Worm (Caenorhabditis elegans) whole organism, L3 larva: Measurements from ENCODE around the gene clec-52.
A peak's percentile ranks its signal among the peaks of the same experiment; 100 is the strongest.

Source experiments
- R02D3.7 ChIP-seq: fragments of 150-350 bp; optimal IDR thresholded peaks from 2 replicates; lab custom pipeline; 2014; ENCODE audit warnings: missing biosample characterization, missing genetic modification characterization
- aly-2 ChIP-seq: fragments of 150-350 bp; optimal IDR thresholded peaks from 2 replicates; lab custom pipeline; 2014; ENCODE audit warnings: missing biosample characterization, missing genetic modification characterization
- ceh-16 ChIP-seq: sonication (generic microtip); optimal IDR thresholded peaks from 2 replicates; lab custom pipeline; 2017; ENCODE audit warnings: missing biosample characterization, missing genetic modification characterization
- ceh-82 ChIP-seq: fragments of 150-350 bp; optimal IDR thresholded peaks from 2 replicates; lab custom pipeline; 2014; ENCODE audit warnings: missing biosample characterization, missing genetic modification characterization
- egl-27 ChIP-seq: sonication (generic microtip); optimal IDR thresholded peaks from 4 replicates; lab custom pipeline; 2017; ENCODE audit warnings: missing biosample characterization, missing genetic modification reagents, missing genetic modification characterization
- egl-5 ChIP-seq: fragments of 150-350 bp; optimal IDR thresholded peaks from 2 replicates; lab custom pipeline; 2017; ENCODE audit warnings: missing biosample characterization, missing genetic modification reagents, missing genetic modification characterization, inconsistent platforms
- elt-1 ChIP-seq: fragments of 150-350 bp; optimal IDR thresholded peaks from 2 replicates; lab custom pipeline; 2014; ENCODE audit warnings: missing biosample characterization, missing genetic modification characterization
- elt-2 ChIP-seq: sonication (generic microtip); optimal IDR thresholded peaks from 2 replicates; lab custom pipeline; 2016; ENCODE audit warnings: missing genetic modification reagents, mild to moderate bottlenecking, missing genetic modification characterization, missing compliant biosample characterization
- elt-3 ChIP-seq, 3 experiments: fragments of 150-350 bp in 1 of 3; sonication (generic microtip) in 2 of 3; optimal IDR thresholded peaks; 2 replicates in 2 of 3; 4 replicates in 1 of 3; lab custom pipeline; 2014 to 2017; ENCODE audit warnings: missing biosample characterization in 3 of 3, missing genetic modification characterization in 3 of 3
- fkh-10 ChIP-seq: sonication (generic microtip); optimal IDR thresholded peaks from 2 replicates; lab custom pipeline; 2017; ENCODE audit warnings: missing biosample characterization, missing genetic modification reagents, missing genetic modification characterization
- hmg-11 ChIP-seq: sonication (generic microtip); optimal IDR thresholded peaks from 2 replicates; lab custom pipeline; 2016; ENCODE audit warnings: missing genetic modification characterization, missing compliant biosample characterization
- jun-1 ChIP-seq: fragments of 150-350 bp; optimal IDR thresholded peaks from 2 replicates; lab custom pipeline; 2014; ENCODE audit warnings: missing biosample characterization, missing genetic modification reagents, missing genetic modification characterization
- lin-15B ChIP-seq: fragments of 150-350 bp; optimal IDR thresholded peaks from 2 replicates; lab custom pipeline; 2014; ENCODE audit warnings: missing biosample characterization, missing genetic modification characterization
- lsy-12 ChIP-seq: sonication (generic microtip); optimal IDR thresholded peaks from 2 replicates; lab custom pipeline; 2016; ENCODE audit warnings: mild to moderate bottlenecking, missing genetic modification characterization, missing compliant biosample characterization
- mml-1 ChIP-seq: fragments of 150-350 bp; sonication (generic microtip); optimal IDR thresholded peaks from 3 replicates; lab custom pipeline; 2014; ENCODE audit warnings: missing biosample characterization, missing genetic modification characterization
- nhr-11 ChIP-seq: fragments of 150-350 bp; optimal IDR thresholded peaks from 2 replicates; lab custom pipeline; 2014; ENCODE audit warnings: missing biosample characterization, missing genetic modification characterization
- nhr-12 ChIP-seq: fragments of 150-350 bp; optimal IDR thresholded peaks from 2 replicates; lab custom pipeline; 2014; ENCODE audit warnings: missing biosample characterization, missing genetic modification characterization
- nhr-23 ChIP-seq: fragments of 150-350 bp; optimal IDR thresholded peaks from 2 replicates; lab custom pipeline; 2014; ENCODE audit warnings: missing biosample characterization, missing genetic modification reagents, missing genetic modification characterization
- nhr-237 ChIP-seq: fragments of 150-350 bp; optimal IDR thresholded peaks from 2 replicates; lab custom pipeline; 2014; ENCODE audit warnings: missing biosample characterization, missing genetic modification characterization
- nhr-25 ChIP-seq: sonication (generic microtip); optimal IDR thresholded peaks from 2 replicates; lab custom pipeline; 2017; ENCODE audit warnings: missing biosample characterization, missing genetic modification characterization
- nhr-77 ChIP-seq: fragments of 150-350 bp; optimal IDR thresholded peaks from 2 replicates; lab custom pipeline; 2014; ENCODE audit warnings: missing biosample characterization, missing genetic modification characterization
- pha-4 ChIP-seq: fragments of 150-350 bp; optimal IDR thresholded peaks from 2 replicates; lab custom pipeline; 2014; ENCODE audit warnings: missing biosample characterization, missing genetic modification reagents, missing genetic modification characterization
- pqm-1 ChIP-seq: fragments of 150-350 bp; optimal IDR thresholded peaks from 2 replicates; lab custom pipeline; 2017; ENCODE audit warnings: missing biosample characterization, missing genetic modification characterization, inconsistent platforms
- skn-1 ChIP-seq: fragments of 150-350 bp; optimal IDR thresholded peaks from 2 replicates; lab custom pipeline; 2014; ENCODE audit warnings: missing biosample characterization, missing genetic modification characterization
- snpc-4 ChIP-seq: fragments of 150-350 bp; optimal IDR thresholded peaks from 2 replicates; lab custom pipeline; 2014; ENCODE audit warnings: missing biosample characterization, missing genetic modification characterization
- unc-39 ChIP-seq: sonication (generic microtip); optimal IDR thresholded peaks from 4 replicates; lab custom pipeline; 2017; ENCODE audit warnings: missing biosample characterization, missing genetic modification characterization
- zag-1 ChIP-seq: fragments of 150-350 bp; optimal IDR thresholded peaks from 2 replicates; lab custom pipeline; 2014; ENCODE audit warnings: missing biosample characterization, missing genetic modification characterization
- ztf-11 ChIP-seq: fragments of 150-350 bp; optimal IDR thresholded peaks from 2 replicates; lab custom pipeline; 2014; ENCODE audit warnings: missing biosample characterization, missing genetic modification characterization

clec-52 gene

DNA sequence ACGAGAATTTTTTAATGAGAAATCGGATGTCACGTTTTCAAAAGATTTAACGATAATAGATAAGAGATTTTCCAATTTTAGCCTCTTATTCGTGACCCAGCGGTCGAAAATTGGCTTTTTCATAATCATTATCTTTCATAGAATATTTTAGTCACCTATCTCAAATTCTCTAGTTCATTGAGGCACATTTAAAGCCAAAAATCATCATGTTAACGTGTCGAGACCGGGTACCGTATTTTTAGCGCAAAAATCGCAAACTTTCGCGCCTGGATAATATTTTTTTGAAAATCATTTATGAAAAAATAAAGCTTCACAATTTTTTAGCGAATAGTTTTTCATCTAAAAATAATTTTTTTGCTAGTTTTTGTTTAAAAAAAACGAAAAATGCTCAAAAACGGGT, 2.6 kb downstream of the clec-52 start, which contains the start of gene B0218.7:
Gene B0218.7 (minus strand): TSS at position 101 of the 400 bp plus-strand sequence.
- no peak for TF ChIP-seq egl-5 (tag; lab: Kevin White, UChicago)
- TF ChIP-seq nhr-25 (tag; lab: Kevin White, UChicago): no peak
- no peak for TF ChIP-seq nhr-11 (tag; lab: Kevin White, UChicago)
- no peak for TF ChIP-seq nhr-23 (tag; lab: Kevin White, UChicago)

- TF ChIP-seq elt-3 (tag; optimal IDR thresholded peaks at IDR 0.05; lab: Kevin White, UChicago): no peak
- TF ChIP-seq ztf-11 (tag; lab: Kevin White, UChicago): no peak
- TF ChIP-seq skn-1: no peak
- TF ChIP-seq fkh-10 (GFP tag; lab: Kevin White, UChicago): no peak
Observed at ce11 chrIV:8164515-8164914, 4.0 kb downstream of the clec-52 start.

- TF ChIP-seq aly-2 (tag; lab: Kevin White, UChicago) (no peak), jun-1 (tag; lab: Kevin White, UChicago) (peak; percentile 47), zag-1 (no peak), lin-15B (tag; lab: Kevin White, UChicago) (no peak), pqm-1 (tag; lab: Kevin White, UChicago) (peak; percentile 88), pha-4 (peak; percentile 22), elt-2 (tag; lab: Kevin White, UChicago) (peak; percentile 90), snpc-4 (tag; lab: Kevin White, UChicago) (no peak)
- TF ChIP-seq, all 47 proteins: peak for 4
Observed at ce11 chrIV:8163687-8164086, 4.9 kb downstream of the clec-52 start, which contains the start of gene clec-51. Gene clec-51, minus strand, starts transcription at chrIV:8163800.

- TF ChIP-seq ztf-11 (tag; lab: Kevin White, UChicago) (no peak), pqm-1 (tag; lab: Kevin White, UChicago) (peak; percentile 59), nhr-77 (tag; lab: Kevin White, UChicago) (no peak), lsy-12 (tag; lab: Kevin White, UChicago) (no peak), elt-2 (tag; lab: Kevin White, UChicago) (peak; percentile 66)
Observed at ce11 chrIV:8161774-8162173, 6.8 kb downstream of the clec-52 start.

ce11 chrIV:8159995-8160394, 8.6 kb downstream of the clec-52 start:
- peak; percentile 59 for TF ChIP-seq elt-2 (tag; lab: Kevin White, UChicago)
- no peak for TF ChIP-seq elt-1 (tag; lab: Kevin White, UChicago)

ce11 chrIV:8159087-8159486, 9.5 kb downstream of the clec-52 start, which contains the start of gene faah-1:
Gene faah-1, plus strand, starts transcription at chrIV:8159387.
- TF ChIP-seq elt-2 (tag; lab: Kevin White, UChicago) (no peak), nhr-77 (tag; lab: Kevin White, UChicago) (no peak), zag-1 (no peak), unc-39 (tag; lab: Kevin White, UChicago) (no peak), ceh-16 (no peak), nhr-237 (tag; lab: Kevin White, UChicago) (no peak)

ce11 chrIV:8157161-8157560, 11.4 kb downstream of the clec-52 start, which contains the start of gene B0218.5:
Gene B0218.5, minus strand, starts transcription at chrIV:8157261.
- no peak for TF ChIP-seq mml-1 (tag; lab: Kevin White, UChicago)
- no peak for TF ChIP-seq unc-39 (tag; lab: Kevin White, UChicago)
- no peak for TF ChIP-seq hmg-11 (tag; lab: Kevin White, UChicago)
- no peak for TF ChIP-seq ceh-82 (tag; lab: Kevin White, UChicago)
- TF ChIP-seq egl-27: no peak
- TF ChIP-seq nhr-12 (tag; lab: Kevin White, UChicago): no peak

- TF ChIP-seq pqm-1 (tag; lab: Kevin White, UChicago): peak; percentile 16
- no peak for TF ChIP-seq R02D3.7 (tag; lab: Kevin White, UChicago)
Observed at ce11 chrIV:8154966-8155365, 13.6 kb downstream of the clec-52 start.
